Fruit fly (Drosophila melanogaster) whole organism, wandering third instar larva: Measurements from ENCODE around the gene CG34280.

ENCODE experiments used
- CG32264 ChIP-seq: fragments of 200-800 bp; sonication (Bioruptor generic); optimal IDR thresholded peaks from 2 replicates; lab custom pipeline; 2016; ENCODE audit warnings: missing biosample characterization, missing genetic modification characterization
- Dfd ChIP-seq: fragments of >200 bp; optimal IDR thresholded peaks from 2 replicates; lab custom pipeline; 2017; ENCODE audit warnings: missing biosample characterization, missing genetic modification characterization
- HLH106 ChIP-seq: fragments of 200-800 bp; optimal IDR thresholded peaks from 3 replicates; lab custom pipeline; 2019; ENCODE audit warnings: missing biosample characterization, mild to moderate bottlenecking, missing genetic modification characterization, moderate library complexity
- Hr78 ChIP-seq: fragments of >200 bp; optimal IDR thresholded peaks from 2 replicates; lab custom pipeline; 2017; ENCODE audit warnings: missing biosample characterization, missing genetic modification characterization
- OdsH ChIP-seq: fragments of 200-800 bp; sonication (Bioruptor generic); optimal IDR thresholded peaks from 2 replicates; lab custom pipeline; 2016; ENCODE audit warnings: missing biosample characterization, mild to moderate bottlenecking, missing genetic modification characterization
- Vsx2 ChIP-seq: fragments of 200-300, 225-300 bp; sonication (Bioruptor generic); optimal IDR thresholded peaks from 2 replicates; lab custom pipeline; 2018; ENCODE audit warnings: missing biosample characterization, missing genetic modification characterization; ENCODE audit not compliant: partially characterized antibody
- br ChIP-seq: fragments of 200-800 bp; sonication (Bioruptor generic); optimal IDR thresholded peaks from 2 replicates; lab custom pipeline; 2016; ENCODE audit warnings: missing biosample characterization, missing genetic modification characterization
- dmrt93B ChIP-seq: fragments of 200-800 bp; sonication (Bioruptor generic); optimal IDR thresholded peaks from 2 replicates; lab custom pipeline; 2018; ENCODE audit warnings: missing biosample characterization, mild to moderate bottlenecking, missing genetic modification characterization
- foxo ChIP-seq, 2 experiments: fragments of 200-800 bp; sonication (Bioruptor generic); optimal IDR thresholded peaks; 2 replicates in 1 of 2; 3 replicates in 1 of 2; lab custom pipeline; 2016 to 2017; ENCODE audit warnings: missing biosample characterization in 2 of 2, missing genetic modification characterization in 2 of 2
- fru ChIP-seq: fragments of 200-800 bp; sonication (Bioruptor generic); optimal IDR thresholded peaks from 3 replicates; lab custom pipeline; 2016; ENCODE audit warnings: missing biosample characterization, mild to moderate bottlenecking, missing genetic modification characterization
- h ChIP-seq: fragments of 200-800 bp; sonication (Bioruptor generic); optimal IDR thresholded peaks from 3 replicates; lab custom pipeline; 2016; ENCODE audit warnings: missing biosample characterization, mild to moderate bottlenecking, missing genetic modification characterization
- lola ChIP-seq: fragments of >200 bp; optimal IDR thresholded peaks from 2 replicates; lab custom pipeline; 2017; ENCODE audit warnings: missing biosample characterization, missing genetic modification characterization
- sv ChIP-seq: fragments of 200-800 bp; sonication (Bioruptor generic); optimal IDR thresholded peaks from 3 replicates; lab custom pipeline; 2016; ENCODE audit warnings: missing biosample characterization, missing genetic modification characterization
- woc ChIP-seq: sonication (Bioruptor generic); optimal IDR thresholded peaks from 2 replicates; lab custom pipeline; 2016; ENCODE audit warnings: missing biosample characterization, mild to moderate bottlenecking, missing genetic modification characterization

DNA sequence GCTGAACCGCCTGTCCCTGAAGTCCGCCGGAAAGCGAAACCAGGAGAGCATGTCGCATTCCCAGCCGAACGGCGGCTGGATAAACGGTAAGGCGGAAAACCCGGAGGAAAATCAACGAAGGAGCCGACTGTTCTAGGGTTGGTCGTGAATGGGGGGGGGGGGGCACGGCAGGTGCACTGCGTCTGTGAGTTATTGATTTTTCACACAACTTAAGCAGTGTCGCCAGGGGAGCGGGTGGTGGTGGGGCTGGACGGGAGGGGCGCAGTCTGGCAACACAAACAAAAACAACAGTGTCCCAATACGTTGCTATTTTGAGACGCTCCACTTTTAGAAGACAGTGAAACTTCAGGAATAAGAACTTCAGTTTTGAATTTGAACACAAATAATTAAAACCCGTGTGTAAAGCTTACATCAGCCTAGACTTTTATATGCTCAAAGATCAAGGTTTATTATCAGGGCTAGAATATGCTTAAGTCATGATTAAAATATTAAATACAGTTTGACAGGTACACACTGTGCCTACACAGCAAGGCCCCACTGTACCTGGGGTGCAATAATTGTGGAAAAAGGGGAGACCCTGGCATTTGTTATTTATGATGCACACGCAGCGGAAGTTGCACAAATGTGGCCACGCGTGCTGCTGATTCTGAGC lies 17.2 kb downstream of the CG34280 start:
- TF ChIP-seq fru (GFP tag; lab: Kevin White, UChicago) (peak; percentile 73), Hr78 (no peak), Dfd (GFP tag; lab: Kevin White, UChicago) (peak; percentile 5), dmrt93B (GFP tag; lab: Kevin White, UChicago) (peak; percentile 65), HLH106 (tag; lab: Kevin White, UChicago) (peak; percentile 78), foxo (GFP tag; optimal IDR thresholded peaks at IDR 0.05; lab: Kevin White, UChicago) (peak in 1 of 2 experiments; percentile 81), sv (GFP tag; lab: Kevin White, UChicago) (peak; percentile 11), lola (GFP tag; lab: Kevin White, UChicago) (no peak), CG32264 (GFP tag; lab: Kevin White, UChicago) (peak; percentile 4), Vsx2 (no peak), br (GFP tag; lab: Kevin White, UChicago) (peak; percentile 71), OdsH (peak; percentile 63), woc (GFP tag; lab: Kevin White, UChicago) (peak; percentile 52), h (GFP tag; lab: Kevin White, UChicago) (peak; percentile 84)
